Fruit fly (Drosophila melanogaster): ENCODE measurements around the gene Ran.
A peak's percentile ranks its signal among the peaks of the same experiment; 100 is the strongest.

Ran gene

dm6 chrX:11136587-11137512 is 11.7 kb downstream of the Ran start, which contains the start of gene Klp10A (continued):
- no peak for TF ChIP-seq CG17359 (tag; optimal IDR thresholded peaks at IDR 0.05)
- no peak for TF ChIP-seq Atf6 (GFP tag; IDR thresholded peaks at IDR 0.05)
- TF ChIP-seq bsh (GFP tag; optimal IDR thresholded peaks at IDR 0.05): no peak
- TF ChIP-seq CG13894 (tag; optimal IDR thresholded peaks at IDR 0.05): no peak
- no peak for TF ChIP-seq CG2875 (GFP tag; optimal IDR thresholded peaks at IDR 0.05)
- TF ChIP-seq CG2712 (tag; optimal IDR thresholded peaks at IDR 0.05): no peak
- no peak for TF ChIP-seq D (optimal IDR thresholded peaks at IDR 0.05)
- TF ChIP-seq D (GFP tag; optimal IDR thresholded peaks at IDR 0.05): peak; percentile 23
- no peak for TF ChIP-seq CG12942 (GFP tag; optimal IDR thresholded peaks at IDR 0.05)
- TF ChIP-seq HmgZ (tag; optimal IDR thresholded peaks at IDR 0.05): peak; percentile 22
- TF ChIP-seq CG10209 (GFP tag; optimal IDR thresholded peaks at IDR 0.05): no peak
- no peak for TF ChIP-seq CG9876 (GFP tag; optimal IDR thresholded peaks at IDR 0.05)
- peak; percentile 11 for TF ChIP-seq CG1647 (GFP tag; optimal IDR thresholded peaks at IDR 0.05)
- TF ChIP-seq CG4854 (GFP tag; optimal IDR thresholded peaks at IDR 0.05): peak; percentile 1
- TF ChIP-seq Awh (GFP tag; IDR thresholded peaks at IDR 0.05): no peak
- no peak for TF ChIP-seq CG6654 (GFP tag; optimal IDR thresholded peaks at IDR 0.05)
- TF ChIP-seq NFAT (GFP tag; IDR thresholded peaks at IDR 0.05): no peak
- no peak for TF ChIP-seq CG6854 (GFP tag; optimal IDR thresholded peaks at IDR 0.05)
- TF ChIP-seq prd (optimal IDR thresholded peaks at IDR 0.05): no peak
- no peak for TF ChIP-seq prd (GFP tag; IDR thresholded peaks at IDR 0.05)
- no peak for TF ChIP-seq pita (GFP tag; optimal IDR thresholded peaks at IDR 0.05)
- peak; percentile 18 for TF ChIP-seq Side (GFP tag; optimal IDR thresholded peaks at IDR 0.05)
- TF ChIP-seq CG1792 (GFP tag; optimal IDR thresholded peaks at IDR 0.05): no peak
- TF ChIP-seq nerfin-1 (tag; optimal IDR thresholded peaks at IDR 0.05): peak; percentile 87
- no peak for TF ChIP-seq lab (GFP tag; optimal IDR thresholded peaks at IDR 0.05)
- no peak for TF ChIP-seq CG11398 (GFP tag; optimal IDR thresholded peaks at IDR 0.05)
- peak; percentile 45 for TF ChIP-seq caup (GFP tag; optimal IDR thresholded peaks at IDR 0.05; ENCODE audit: severe bottlenecking)
- TF ChIP-seq Rfx (GFP tag; IDR thresholded peaks at IDR 0.05): peak; percentile 44; the same call in 1 of the 2 replicates
- no peak for TF ChIP-seq nau (GFP tag; optimal IDR thresholded peaks at IDR 0.05)
- no peak for TF ChIP-seq CG17912 (GFP tag; optimal IDR thresholded peaks at IDR 0.05)
- peak; percentile 14 for TF ChIP-seq CG4424 (GFP tag; optimal IDR thresholded peaks at IDR 0.05)
- TF ChIP-seq CG9215 (GFP tag; IDR thresholded peaks at IDR 0.05): no peak
- no peak for TF ChIP-seq grn (GFP tag; optimal IDR thresholded peaks at IDR 0.05)
- no peak for TF ChIP-seq CG6765 (GFP tag; optimal IDR thresholded peaks at IDR 0.05)
- TF ChIP-seq pfk (GFP tag; optimal IDR thresholded peaks at IDR 0.05): no peak
- no peak for TF ChIP-seq klu (GFP tag; IDR thresholded peaks at IDR 0.05)
- no peak for TF ChIP-seq Abd-B (GFP tag; optimal IDR thresholded peaks at IDR 0.05)
- no peak for TF ChIP-seq Oli (tag; optimal IDR thresholded peaks at IDR 0.05)
- TF ChIP-seq sna (GFP tag; IDR thresholded peaks at IDR 0.05; ENCODE audit: partially characterized antibody): no peak
- TF ChIP-seq Myb (GFP tag; optimal IDR thresholded peaks at IDR 0.05): peak; percentile 93
- no peak for TF ChIP-seq fru (optimal IDR thresholded peaks at IDR 0.05)
- TF ChIP-seq CG3838 (GFP tag; optimal IDR thresholded peaks at IDR 0.05): no peak
- TF ChIP-seq Mrtf (GFP tag; IDR thresholded peaks at IDR 0.05): no peak
- TF ChIP-seq tap (tag; optimal IDR thresholded peaks at IDR 0.05): no peak
- no peak for TF ChIP-seq CG17385 (GFP tag; optimal IDR thresholded peaks at IDR 0.05)
- TF ChIP-seq Hr39 (optimal IDR thresholded peaks at IDR 0.05): no peak
- peak; percentile 2 for TF ChIP-seq CG13624 (GFP tag; optimal IDR thresholded peaks at IDR 0.05)
- TF ChIP-seq otp (GFP tag; IDR thresholded peaks at IDR 0.05): no peak
- TF ChIP-seq Bteb2 (GFP tag; optimal IDR thresholded peaks at IDR 0.05): no peak
- TF ChIP-seq repo (GFP tag; optimal IDR thresholded peaks at IDR 0.05): no peak

Measured in whole organism, embryonic.